Fruit fly (Drosophila melanogaster) whole organism, prepupa: ENCODE data around the gene CG5346.

ENCODE experiments used
- Hr38 ChIP-seq: sonication (Bioruptor generic); optimal IDR thresholded peaks from 2 replicates; lab custom pipeline; 2016; ENCODE audit warnings: missing biosample characterization, missing genetic modification characterization
- Smox ChIP-seq: fragments of 200-800 bp; sonication (Bioruptor generic); optimal IDR thresholded peaks from 3 replicates; lab custom pipeline; 2016; ENCODE audit warnings: missing biosample characterization, missing genetic modification characterization
- Sox15 ChIP-seq: fragments of 200-800 bp; sonication (Bioruptor generic); optimal IDR thresholded peaks from 3 replicates; lab custom pipeline; 2016; ENCODE audit warnings: missing biosample characterization, missing genetic modification characterization
- acj6 ChIP-seq: fragments of 200-800 bp; sonication (Bioruptor generic); optimal IDR thresholded peaks from 3 replicates; lab custom pipeline; 2016; ENCODE audit warnings: missing biosample characterization, missing genetic modification characterization
- fd59A ChIP-seq: fragments of 200-800 bp; sonication (Bioruptor generic); optimal IDR thresholded peaks from 2 replicates; lab custom pipeline; 2017; ENCODE audit warnings: missing biosample characterization, mild to moderate bottlenecking, missing genetic modification characterization, missing genetic modification reagents

DNA sequence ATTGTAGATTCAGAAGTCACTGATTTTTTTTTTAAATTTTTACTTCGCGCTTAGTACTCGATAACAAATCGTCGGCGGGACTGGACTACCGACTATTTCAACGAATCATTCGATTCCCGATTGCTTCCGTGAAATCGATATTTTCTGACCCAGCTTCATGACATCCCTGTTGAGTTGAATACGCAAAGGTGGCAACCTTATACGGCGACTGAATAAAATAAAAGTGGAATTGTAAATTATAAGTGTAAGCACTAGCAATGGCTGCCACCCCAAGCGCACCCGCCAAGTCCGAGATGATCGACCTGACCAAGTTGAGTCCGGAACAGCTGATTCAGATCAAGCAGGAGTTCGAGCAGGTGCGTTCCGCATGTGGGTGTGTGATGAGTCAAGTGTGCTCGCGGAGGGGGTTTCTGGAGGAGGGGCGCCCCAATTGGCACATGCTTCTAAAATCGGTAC, 41.4 kb downstream of the CG5346 start, which contains the start of gene Pfdn5:
- no peak for TF ChIP-seq acj6
- TF ChIP-seq Hr38 (GFP tag; lab: Kevin White, UChicago), result no peak
- no peak for TF ChIP-seq Sox15 (GFP tag; lab: Kevin White, UChicago)
- no peak for TF ChIP-seq Smox (GFP tag; lab: Kevin White, UChicago)
- TF ChIP-seq fd59A, result no peak
